Worm (Caenorhabditis elegans) whole organism, midembryonic: ENCODE measurements around the gene Y51H4A.25.

Source experiments
- T22C8.4 ChIP-seq: fragments of 200-800 bp; sonication (Bioruptor generic); IDR thresholded peaks from 2 replicates; pipeline ENCODE4 v1.3.6; 2022; ENCODE audit warnings: missing genetic modification characterization, missing compliant biosample characterization
- cog-1 ChIP-seq: sonication (generic microtip); optimal IDR thresholded peaks from 2 replicates; lab custom pipeline; 2016; ENCODE audit warnings: missing genetic modification characterization, missing compliant biosample characterization
- flt-1 ChIP-seq: fragments of 200-800 bp; sonication (Bioruptor generic); IDR thresholded peaks from 2 replicates; pipeline ENCODE4 v1.3.6; 2022; ENCODE audit warnings: missing genetic modification characterization, missing compliant biosample characterization
- klf-2 ChIP-seq: fragments of 200-800 bp; sonication (Bioruptor generic); conservative IDR thresholded peaks from 2 replicates; pipeline ENCODE4 v1.3.6; 2022; ENCODE audit warnings: missing genetic modification reagents, missing genetic modification characterization, missing compliant biosample characterization
- med-1 ChIP-seq: sonication (generic microtip); optimal IDR thresholded peaks from 2 replicates; lab custom pipeline; 2017; ENCODE audit warnings: missing genetic modification characterization, mild to moderate bottlenecking, missing compliant biosample characterization, antibody characterized with exemption, missing genetic modification reagents; ENCODE audit not compliant: insufficient read depth
- ref-1 ChIP-seq: fragments of 200-800 bp; sonication (Bioruptor generic); conservative IDR thresholded peaks from 2 replicates; pipeline ENCODE4 v1.3.6; 2022; ENCODE audit warnings: missing genetic modification reagents, missing genetic modification characterization, missing compliant biosample characterization
- tab-1 ChIP-seq: fragments of 200-800 bp; sonication (Bioruptor generic); IDR thresholded peaks from 2 replicates; pipeline ENCODE4 v1.3.6; 2022; ENCODE audit warnings: missing genetic modification characterization, missing compliant biosample characterization
- ztf-23 ChIP-seq: fragments of 200-800 bp; sonication (Bioruptor generic); IDR thresholded peaks from 2 replicates; pipeline ENCODE4 v1.3.6; 2022; ENCODE audit warnings: missing genetic modification reagents, missing genetic modification characterization, missing compliant biosample characterization
- ztf-29 ChIP-seq: fragments of 200-800 bp; sonication (Bioruptor generic); IDR thresholded peaks from 2 replicates; pipeline ENCODE4 v1.3.6; 2022; ENCODE audit warnings: missing genetic modification reagents, missing genetic modification characterization, missing compliant biosample characterization

DNA sequence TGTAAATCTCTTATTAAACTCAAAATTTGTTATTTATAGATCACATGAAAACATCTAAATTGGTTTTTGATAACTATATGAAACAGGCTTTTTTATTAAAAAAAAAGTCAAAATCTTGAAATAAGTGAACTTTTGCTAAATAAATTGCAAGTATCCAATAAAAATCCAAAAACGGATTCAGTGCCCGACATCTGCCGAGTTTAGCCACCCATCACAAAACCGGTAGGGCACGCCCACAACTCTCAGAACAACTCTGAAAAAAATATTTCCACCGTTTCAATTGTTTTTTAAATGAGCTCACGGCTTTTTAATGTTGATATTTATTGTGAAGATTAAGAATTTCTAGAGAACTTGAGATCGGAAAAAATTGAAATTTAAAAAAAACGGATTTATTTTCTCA, 26.4 kb upstream of the Y51H4A.25 start:
- TF ChIP-seq cog-1 (tag; lab: Kevin White, UChicago), result no peak
- TF ChIP-seq tab-1 (GFP tag; lab: Robert Waterston, UW), result no peak
- no peak for TF ChIP-seq ztf-29 (GFP tag; lab: Robert Waterston, UW)
- TF ChIP-seq ref-1, result no peak
- TF ChIP-seq T22C8.4 (GFP tag; lab: Robert Waterston, UW), result no peak
- TF ChIP-seq flt-1 (GFP tag; lab: Robert Waterston, UW), result no peak
- TF ChIP-seq klf-2 (GFP tag; lab: Robert Waterston, UW), result no peak
- no peak for TF ChIP-seq med-1 (GFP tag; lab: Kevin White, UChicago)
- no peak for TF ChIP-seq ztf-23 (GFP tag; lab: Robert Waterston, UW)
